Worm (Caenorhabditis elegans) whole organism, L3 larva: ENCODE data around the gene srz-103.

Source experiments
- mdl-1 ChIP-seq: fragments of 150-350 bp; optimal IDR thresholded peaks from 2 replicates; lab custom pipeline; 2014; ENCODE audit warnings: missing biosample characterization, missing genetic modification characterization
- snpc-4 ChIP-seq: fragments of 150-350 bp; optimal IDR thresholded peaks from 2 replicates; lab custom pipeline; 2014; ENCODE audit warnings: missing biosample characterization, missing genetic modification characterization
- ztf-4 ChIP-seq: fragments of 150-350 bp; optimal IDR thresholded peaks from 2 replicates; lab custom pipeline; 2014; ENCODE audit warnings: missing biosample characterization, missing genetic modification characterization

- TF ChIP-seq mdl-1 (tag; lab: Kevin White, UChicago) (no peak), snpc-4 (tag; lab: Kevin White, UChicago) (no peak), ztf-4 (tag; lab: Kevin White, UChicago) (no peak)
Measured at ce11 chrV:16627962-16628361, 51.2 kb downstream of the srz-103 start, which contains the start of gene oac-53.
